Fruit fly (Drosophila melanogaster): ENCODE data around the gene Apl.

The Apl gene

dm6 chr3L:16581201-16581705 lies 13.7 kb upstream of the Apl start, which contains the start of gene Smn (continued):
- no peak for TF ChIP-seq disco-r (GFP tag; optimal IDR thresholded peaks at IDR 0.05)
- TF ChIP-seq kni (GFP tag; optimal IDR thresholded peaks at IDR 0.05) = peak; percentile 35
- TF ChIP-seq Dfd (GFP tag; optimal IDR thresholded peaks at IDR 0.05) = no peak
- TF ChIP-seq Hr78 (GFP tag; optimal IDR thresholded peaks at IDR 0.05) = no peak
- TF ChIP-seq amos (GFP tag; IDR thresholded peaks at IDR 0.05; ENCODE audit: partially characterized antibody) = peak; percentile 86
- peak; percentile 27 for TF ChIP-seq CG13894 (tag; optimal IDR thresholded peaks at IDR 0.05)
- TF ChIP-seq jigr1 (GFP tag; IDR thresholded peaks at IDR 0.05) = no peak
- TF ChIP-seq CG2120 (GFP tag; optimal IDR thresholded peaks at IDR 0.05) = peak; percentile 82
- TF ChIP-seq CG11093 (GFP tag; IDR thresholded peaks at IDR 0.05) = 0 out of 3 replicates have a peak, but pooled peaks have one; percentile 13
- TF ChIP-seq Sox102F (GFP tag; optimal IDR thresholded peaks at IDR 0.05) = no peak
- TF ChIP-seq Hr3 (GFP tag; optimal IDR thresholded peaks at IDR 0.05) = peak; percentile 52
- peak; percentile 67 for TF ChIP-seq Side (GFP tag; optimal IDR thresholded peaks at IDR 0.05)
- peak; percentile 43 for TF ChIP-seq CG4617 (GFP tag; optimal IDR thresholded peaks at IDR 0.05; ENCODE audit: borderline replicate concordance)
- no peak for TF ChIP-seq fru (optimal IDR thresholded peaks at IDR 0.05)
- peak in 1 of 2 experiments; percentile 30 for TF ChIP-seq bsh (GFP tag; optimal IDR thresholded peaks at IDR 0.05)
- no peak for TF ChIP-seq CG14014 (GFP tag; IDR thresholded peaks at IDR 0.05)
- peak; percentile 52 for TF ChIP-seq CG16863 (GFP tag; optimal IDR thresholded peaks at IDR 0.05)
- peak; percentile 68 for TF ChIP-seq CG8290 (GFP tag; optimal IDR thresholded peaks at IDR 0.05)
- peak; percentile 13 to 67 for TF ChIP-seq CG8290 (tag; optimal IDR thresholded peaks at IDR 0.05)
- TF ChIP-seq Lpt (GFP tag; optimal IDR thresholded peaks at IDR 0.05) = no peak
- TF ChIP-seq CG7745 (tag; optimal IDR thresholded peaks at IDR 0.05) = no peak
- peak; percentile 35 for TF ChIP-seq Lhr (GFP tag; optimal IDR thresholded peaks at IDR 0.05)
- peak; percentile 55 for TF ChIP-seq MBD-R2 (GFP tag; IDR thresholded peaks at IDR 0.05)
- peak; percentile 20 for TF ChIP-seq cwo (GFP tag; optimal IDR thresholded peaks at IDR 0.05)
- TF ChIP-seq CG12104 (GFP tag; optimal IDR thresholded peaks at IDR 0.05) = peak; percentile 11
- no peak for TF ChIP-seq pita (GFP tag; optimal IDR thresholded peaks at IDR 0.05)
- TF ChIP-seq ind (GFP tag; optimal IDR thresholded peaks at IDR 0.05) = peak; percentile 42
- TF ChIP-seq gsb (GFP tag; IDR thresholded peaks at IDR 0.05) = no peak
- no peak for TF ChIP-seq dan (GFP tag; IDR thresholded peaks at IDR 0.05)
- peak; percentile 37 for TF ChIP-seq Bteb2 (GFP tag; optimal IDR thresholded peaks at IDR 0.05)
- peak; percentile 34; the same call in 1 of the 2 replicates for TF ChIP-seq CG6689 (GFP tag; IDR thresholded peaks at IDR 0.05)
- peak; percentile 81 for TF ChIP-seq CG12659 (GFP tag; optimal IDR thresholded peaks at IDR 0.05)
- TF ChIP-seq CG17328 (GFP tag; IDR thresholded peaks at IDR 0.05) = no peak
- TF ChIP-seq CG8924 (tag; optimal IDR thresholded peaks at IDR 0.05) = peak; percentile 58
- no peak for TF ChIP-seq dysf (GFP tag; IDR thresholded peaks at IDR 0.05)
- peak; percentile 71 for TF ChIP-seq zfh2 (GFP tag; optimal IDR thresholded peaks at IDR 0.05)
- no peak for TF ChIP-seq schlank (tag; optimal IDR thresholded peaks at IDR 0.05)
- peak; percentile 26 for TF ChIP-seq CG7928 (GFP tag; optimal IDR thresholded peaks at IDR 0.05)
- no peak for TF ChIP-seq Awh (GFP tag; IDR thresholded peaks at IDR 0.05)
- TF ChIP-seq dm (GFP tag; optimal IDR thresholded peaks at IDR 0.05) = peak; percentile 2
- TF ChIP-seq CG11398 (GFP tag; optimal IDR thresholded peaks at IDR 0.05) = no peak
- peak; percentile 42 for TF ChIP-seq nerfin-1 (tag; optimal IDR thresholded peaks at IDR 0.05)
- peak; percentile 91 for TF ChIP-seq BEAF-32 (GFP tag; optimal IDR thresholded peaks at IDR 0.05)
- TF ChIP-seq CG3995 (GFP tag; optimal IDR thresholded peaks at IDR 0.05) = peak; percentile 79
- TF ChIP-seq fu2 (GFP tag; optimal IDR thresholded peaks at IDR 0.05) = peak; percentile 51
- TF ChIP-seq Hr51 (GFP tag; optimal IDR thresholded peaks at IDR 0.05) = peak; percentile 18 to 52
- peak; percentile 26 for TF ChIP-seq sd (tag; optimal IDR thresholded peaks at IDR 0.05)
- TF ChIP-seq dmrt11E (tag; optimal IDR thresholded peaks at IDR 0.05) = no peak
- TF ChIP-seq CG32767 (GFP tag; IDR thresholded peaks at IDR 0.05) = no peak
- peak; percentile 53 for TF ChIP-seq jumu (GFP tag; optimal IDR thresholded peaks at IDR 0.05)
- TF ChIP-seq CG9797 (GFP tag; optimal IDR thresholded peaks at IDR 0.05) = no peak

Measured in whole organism, embryonic.